Fruit fly (Drosophila melanogaster) whole organism, embryonic: Measurements from ENCODE around the gene Or22c.
A peak's percentile ranks its signal among the peaks of the same experiment; 100 is the strongest.

ENCODE experiments used
- Atf-2 ChIP-seq: fragments of 200-800 bp; sonication (Bioruptor generic); optimal IDR thresholded peaks from 2 replicates; lab custom pipeline; 2016; ENCODE audit warnings: missing biosample characterization, missing genetic modification characterization
- BEAF-32 ChIP-seq: fragments of 200-800 bp; sonication (Bioruptor generic); optimal IDR thresholded peaks from 3 replicates; lab custom pipeline; 2017; ENCODE audit warnings: missing biosample characterization, missing genetic modification characterization, mild to moderate bottlenecking, moderate library complexity, missing genetic modification reagents
- C15 ChIP-seq: fragments of 200-800 bp; sonication (Bioruptor generic); IDR thresholded peaks from 3 replicates; pipeline ENCODE4 v1.3.6; 2022; ENCODE audit warnings: missing biosample characterization, missing genetic modification characterization
- CG10959 ChIP-seq: fragments of 200-800 bp; sonication (Bioruptor generic); IDR thresholded peaks from 2 replicates; pipeline ENCODE4 v1.3.6; 2022; ENCODE audit warnings: missing biosample characterization, missing genetic modification characterization
- CG11398 ChIP-seq: fragments of 200-800 bp; sonication (Bioruptor generic); optimal IDR thresholded peaks from 2 replicates; lab custom pipeline; 2016; ENCODE audit warnings: missing biosample characterization, missing genetic modification characterization
- CG12769 ChIP-seq: fragments of 200-800 bp; sonication (Bioruptor generic); optimal IDR thresholded peaks from 2 replicates; lab custom pipeline; 2019; ENCODE audit warnings: missing biosample characterization, mild to moderate bottlenecking, missing genetic modification characterization, moderate library complexity
- CG13424 ChIP-seq: fragments of 200-800 bp; sonication (Bioruptor generic); optimal IDR thresholded peaks from 2 replicates; lab custom pipeline; 2019; ENCODE audit warnings: missing biosample characterization, mild to moderate bottlenecking, missing genetic modification characterization, moderate library complexity
- CG15269 ChIP-seq: fragments of 200-800 bp; sonication (Bioruptor generic); optimal IDR thresholded peaks from 2 replicates; lab custom pipeline; 2018; ENCODE audit warnings: missing biosample characterization, mild to moderate bottlenecking, missing genetic modification characterization, moderate library complexity
- CG1529 ChIP-seq: fragments of 200-800 bp; sonication (Bioruptor generic); optimal IDR thresholded peaks from 3 replicates; lab custom pipeline; 2018; ENCODE audit warnings: missing biosample characterization, missing genetic modification characterization
- CG17829 ChIP-seq: fragments of 200-800 bp; optimal IDR thresholded peaks from 2 replicates; lab custom pipeline; 2019; ENCODE audit warnings: missing biosample characterization, mild to moderate bottlenecking, missing genetic modification characterization, moderate library complexity
- CG18599 ChIP-seq: fragments of 200-800 bp; sonication (Bioruptor generic); optimal IDR thresholded peaks from 3 replicates; lab custom pipeline; 2017; ENCODE audit warnings: missing biosample characterization, missing genetic modification characterization, mild to moderate bottlenecking, moderate library complexity, missing genetic modification reagents
- CG18619 ChIP-seq: fragments of 200-800 bp; sonication (Bioruptor generic); optimal IDR thresholded peaks from 3 replicates; lab custom pipeline; 2017; ENCODE audit warnings: missing biosample characterization, mild to moderate bottlenecking, missing genetic modification characterization
- CG31388 ChIP-seq: fragments of 200-800 bp; sonication (Bioruptor generic); optimal IDR thresholded peaks from 2 replicates; lab custom pipeline; 2016; ENCODE audit warnings: missing biosample characterization, missing genetic modification characterization
- CG3281 ChIP-seq: fragments of 200-800 bp; sonication (Bioruptor generic); optimal IDR thresholded peaks from 3 replicates; lab custom pipeline; 2017; ENCODE audit warnings: missing biosample characterization, mild to moderate bottlenecking, missing genetic modification characterization
- CG34422 ChIP-seq: fragments of 200-800 bp; sonication (Bioruptor generic); IDR thresholded peaks from 3 replicates; pipeline ENCODE4 v1.3.6; 2022; ENCODE audit warnings: missing biosample characterization, missing genetic modification characterization
- CG4328 ChIP-seq: fragments of 200-800 bp; sonication (Bioruptor generic); optimal IDR thresholded peaks from 3 replicates; lab custom pipeline; 2017; ENCODE audit warnings: missing biosample characterization, missing genetic modification reagents, missing genetic modification characterization
- CG4424 ChIP-seq: fragments of 200-800 bp; sonication (Bioruptor generic); optimal IDR thresholded peaks from 3 replicates; lab custom pipeline; 2016; ENCODE audit warnings: missing biosample characterization, missing genetic modification characterization
- CG4617 ChIP-seq: fragments of 200-800 bp; sonication (Bioruptor generic); optimal IDR thresholded peaks from 3 replicates; lab custom pipeline; 2016; ENCODE audit warnings: missing biosample characterization, missing genetic modification characterization, borderline replicate concordance
- CG4730 ChIP-seq: fragments of 200-800 bp; sonication (Bioruptor generic); IDR thresholded peaks from 2 replicates; pipeline ENCODE4 v1.3.6; 2022; ENCODE audit warnings: missing biosample characterization, missing genetic modification characterization
- CG7357 ChIP-seq: fragments of 200-800 bp; sonication (Bioruptor generic); IDR thresholded peaks from 3 replicates; pipeline ENCODE4 v1.3.6; 2022; ENCODE audit warnings: missing biosample characterization, missing genetic modification characterization
- CG7839 ChIP-seq: fragments of 200-800 bp; sonication (Bioruptor generic); optimal IDR thresholded peaks from 3 replicates; lab custom pipeline; 2018; ENCODE audit warnings: missing biosample characterization, mild to moderate bottlenecking, missing genetic modification characterization, moderate library complexity
- CG9876 ChIP-seq: fragments of 200-800 bp; sonication (Bioruptor generic); optimal IDR thresholded peaks from 2 replicates; lab custom pipeline; 2016; ENCODE audit warnings: missing biosample characterization, missing genetic modification characterization
- Camta ChIP-seq: fragments of 200-800 bp; sonication (Bioruptor generic); optimal IDR thresholded peaks from 2 replicates; lab custom pipeline; 2016; ENCODE audit warnings: missing biosample characterization, missing genetic modification characterization
- CoRest ChIP-seq: fragments of 200-800 bp; sonication (Bioruptor generic); optimal IDR thresholded peaks from 3 replicates; lab custom pipeline; 2018; ENCODE audit warnings: missing biosample characterization, mild to moderate bottlenecking, missing genetic modification characterization, moderate library complexity
- D ChIP-seq, 2 experiments: fragments of 200-800 bp in 1 of 2; fragments of >200 bp in 1 of 2; sonication (Bioruptor generic) in 1 of 2; optimal IDR thresholded peaks; 2 replicates in 1 of 2; 3 replicates in 1 of 2; lab custom pipeline; 2017; ENCODE audit warnings: mild to moderate bottlenecking in 1 of 2, missing biosample characterization in 1 of 2, missing genetic modification characterization in 1 of 2, missing genetic modification reagents in 1 of 2
- Dip2 ChIP-seq: fragments of 200-800 bp; sonication (Bioruptor generic); IDR thresholded peaks from 2 replicates; pipeline ENCODE4 v1.3.6; 2022; ENCODE audit warnings: missing biosample characterization, missing genetic modification characterization
- ERR ChIP-seq: fragments of 200-800 bp; sonication (Bioruptor generic); optimal IDR thresholded peaks from 2 replicates; lab custom pipeline; 2016; ENCODE audit warnings: missing biosample characterization, missing genetic modification characterization
- Hsf ChIP-seq: fragments of 200-800 bp; sonication (Bioruptor generic); optimal IDR thresholded peaks from 3 replicates; lab custom pipeline; 2016; ENCODE audit warnings: missing biosample characterization, missing genetic modification characterization
- Kr ChIP-seq: fragments of 200-800 bp; sonication (Bioruptor generic); optimal IDR thresholded peaks from 2 replicates; lab custom pipeline; 2017; ENCODE audit warnings: missing biosample characterization, mild to moderate bottlenecking, missing genetic modification characterization
- Lim3 ChIP-seq: fragments of 200-800 bp; sonication (Bioruptor generic); IDR thresholded peaks from 2 replicates; pipeline ENCODE4 v1.3.6; 2022; ENCODE audit warnings: missing biosample characterization, missing genetic modification characterization
- Max ChIP-seq: fragments of 200-800 bp; sonication (Bioruptor generic); optimal IDR thresholded peaks from 2 replicates; lab custom pipeline; 2016; ENCODE audit warnings: missing biosample characterization, mild to moderate bottlenecking, missing genetic modification characterization
- Meics ChIP-seq: fragments of 200-800 bp; sonication (Bioruptor generic); optimal IDR thresholded peaks from 2 replicates; lab custom pipeline; 2017; ENCODE audit warnings: missing biosample characterization, mild to moderate bottlenecking, missing genetic modification characterization
- Ptx1 ChIP-seq: fragments of 200-800 bp; sonication (Bioruptor generic); IDR thresholded peaks from 2 replicates; pipeline ENCODE4 v1.3.6; 2022; ENCODE audit warnings: missing biosample characterization, missing genetic modification characterization
- abd-A ChIP-seq: fragments of 200-800 bp; sonication (Bioruptor generic); optimal IDR thresholded peaks from 3 replicates; lab custom pipeline; 2019; ENCODE audit warnings: missing biosample characterization, mild to moderate bottlenecking, missing genetic modification characterization, moderate library complexity
- aop ChIP-seq: fragments of 200-800 bp; sonication (Bioruptor generic); IDR thresholded peaks from 2 replicates; pipeline ENCODE4 v1.3.6; 2022; ENCODE audit warnings: missing biosample characterization, missing genetic modification characterization
- ap ChIP-seq: fragments of 200-800 bp; sonication (Bioruptor generic); IDR thresholded peaks from 2 replicates; pipeline ENCODE4 v1.3.6; 2022; ENCODE audit warnings: missing biosample characterization, missing genetic modification characterization
- bcd ChIP-seq: fragments of 200-800 bp; sonication (Bioruptor generic); optimal IDR thresholded peaks from 2 replicates; lab custom pipeline; 2017; ENCODE audit warnings: missing biosample characterization, mild to moderate bottlenecking, missing genetic modification characterization
- cato ChIP-seq: fragments of 200-800 bp; sonication (Bioruptor generic); optimal IDR thresholded peaks from 2 replicates; lab custom pipeline; 2016; ENCODE audit warnings: missing biosample characterization, missing genetic modification characterization, borderline replicate concordance
- chm ChIP-seq: fragments of 200-800 bp; sonication (Bioruptor generic); IDR thresholded peaks from 2 replicates; pipeline ENCODE4 v1.3.6; 2022; ENCODE audit warnings: missing biosample characterization, missing genetic modification characterization
- da ChIP-seq: fragments of 200-800 bp; sonication (Bioruptor generic); optimal IDR thresholded peaks from 2 replicates; lab custom pipeline; 2016; ENCODE audit warnings: missing biosample characterization, missing genetic modification characterization
- grn ChIP-seq: fragments of 200-800 bp; sonication (Bioruptor generic); optimal IDR thresholded peaks from 3 replicates; lab custom pipeline; 2017; ENCODE audit warnings: missing biosample characterization, missing genetic modification characterization
- ham ChIP-seq: fragments of 200-800 bp; sonication (Bioruptor generic); IDR thresholded peaks from 2 replicates; pipeline ENCODE4 v1.3.6; 2022; ENCODE audit warnings: missing biosample characterization, missing genetic modification characterization
- hkb ChIP-seq, 2 experiments: fragments of 200-800 bp in 1 of 2; fragments of >200 bp in 1 of 2; sonication (Bioruptor generic) in 1 of 2; IDR thresholded peaks in 1 of 2; optimal IDR thresholded peaks in 1 of 2; 2 replicates each; pipeline versions ENCODE4 v1.3.6 to Lab custom; 2017 to 2022; ENCODE audit warnings: missing biosample characterization in 1 of 2, missing genetic modification characterization in 1 of 2
- jumu ChIP-seq: fragments of 200-800 bp; sonication (Bioruptor generic); optimal IDR thresholded peaks from 3 replicates; lab custom pipeline; 2016; ENCODE audit warnings: missing biosample characterization, missing genetic modification characterization
- mam ChIP-seq: fragments of 200-800 bp; sonication (Bioruptor generic); optimal IDR thresholded peaks from 3 replicates; lab custom pipeline; 2016; ENCODE audit warnings: missing biosample characterization, missing genetic modification characterization
- pita ChIP-seq: fragments of 200-800 bp; sonication (Bioruptor generic); optimal IDR thresholded peaks from 2 replicates; lab custom pipeline; 2017; ENCODE audit warnings: missing biosample characterization, mild to moderate bottlenecking, missing genetic modification characterization
- row ChIP-seq: fragments of 200-800 bp; sonication (Bioruptor generic); IDR thresholded peaks from 3 replicates; pipeline ENCODE4 v1.3.6; 2022; ENCODE audit warnings: missing biosample characterization, missing genetic modification characterization
- sisA ChIP-seq: fragments of 200-800 bp; sonication (Bioruptor generic); IDR thresholded peaks from 2 replicates; pipeline ENCODE4 v1.3.6; 2022; ENCODE audit warnings: missing biosample characterization, missing genetic modification characterization
- sug ChIP-seq: fragments of 200-800 bp; optimal IDR thresholded peaks from 2 replicates; lab custom pipeline; 2019; ENCODE audit warnings: missing biosample characterization, mild to moderate bottlenecking, missing genetic modification characterization, moderate library complexity
- vfl ChIP-seq: fragments of 200-800 bp; sonication (Bioruptor generic); optimal IDR thresholded peaks from 2 replicates; lab custom pipeline; 2016; ENCODE audit warnings: missing biosample characterization, missing genetic modification characterization
- wor ChIP-seq: fragments of 200-800 bp; sonication (Bioruptor generic); IDR thresholded peaks from 2 replicates; pipeline ENCODE4 v1.3.6; 2022; ENCODE audit warnings: missing biosample characterization, missing genetic modification characterization

Or22c gene

dm6 chr2L:2084349-2084748 is 30.0 kb downstream of the Or22c start (continued):
- no peak for TF ChIP-seq Atf-2
- no peak for TF ChIP-seq CG11398 (GFP tag; lab: Kevin White, UChicago)
- no peak for TF ChIP-seq CG1529
- no peak for TF ChIP-seq CG4328 (GFP tag; lab: Kevin White, UChicago)
- no peak for TF ChIP-seq Hsf (GFP tag; lab: Kevin White, UChicago)
- no peak for TF ChIP-seq sug (tag; lab: Kevin White, UChicago)
- TF ChIP-seq CG3281 (GFP tag; lab: Kevin White, UChicago), result no peak
- no peak for TF ChIP-seq da (GFP tag; lab: Kevin White, UChicago)
- TF ChIP-seq CG13424 (tag; lab: Kevin White, UChicago), result no peak
- TF ChIP-seq bcd (GFP tag; lab: Kevin White, UChicago), result no peak
- TF ChIP-seq CG10959, result no peak
- no peak for TF ChIP-seq CG18619 (GFP tag; lab: Kevin White, UChicago)
- TF ChIP-seq abd-A (tag; lab: Kevin White, UChicago), result no peak
- TF ChIP-seq C15, result no peak
- no peak for TF ChIP-seq hkb (optimal IDR thresholded peaks at IDR 0.05; lab: Kevin White, UChicago)
- TF ChIP-seq hkb (GFP tag; IDR thresholded peaks at IDR 0.05; lab: Robert Waterston, UW), result no peak
- no peak for TF ChIP-seq CG4617
- TF ChIP-seq CG15269 (tag; lab: Kevin White, UChicago), result peak; percentile 3
- TF ChIP-seq row (GFP tag; lab: Robert Waterston, UW), result 0 out of 3 replicates have a peak, but pooled peaks have one; percentile 27
- no peak for TF ChIP-seq D (optimal IDR thresholded peaks at IDR 0.05; lab: Kevin White, UChicago)
- TF ChIP-seq D (GFP tag; optimal IDR thresholded peaks at IDR 0.05; lab: Kevin White, UChicago), result no peak
- no peak for TF ChIP-seq CG7839 (tag; lab: Kevin White, UChicago)
- TF ChIP-seq CG18599, result peak; percentile 3
- TF ChIP-seq Lim3, result no peak
- TF ChIP-seq cato (GFP tag; lab: Kevin White, UChicago), result no peak
- TF ChIP-seq Dip2 (GFP tag; lab: Robert Waterston, UW), result no peak
- no peak for TF ChIP-seq jumu (GFP tag; lab: Kevin White, UChicago)
- no peak for TF ChIP-seq CG4424 (GFP tag; lab: Kevin White, UChicago)
- peak; percentile 23; the same call in 1 of the 2 replicates for TF ChIP-seq ap (GFP tag; lab: Robert Waterston, UW)
- TF ChIP-seq CG4730, result no peak
- no peak for TF ChIP-seq grn
- peak; percentile 14; the same call in 1 of the 2 replicates for TF ChIP-seq sisA (GFP tag; lab: Robert Waterston, UW)
- no peak for TF ChIP-seq Max (GFP tag; lab: Kevin White, UChicago)
- TF ChIP-seq pita (GFP tag; lab: Kevin White, UChicago), result no peak
- no peak for TF ChIP-seq vfl
- no peak for TF ChIP-seq CoRest (tag; lab: Kevin White, UChicago)
- no peak for TF ChIP-seq Camta (GFP tag; lab: Kevin White, UChicago)
- no peak for TF ChIP-seq Kr (GFP tag; lab: Kevin White, UChicago)
- no peak for TF ChIP-seq CG31388 (GFP tag; lab: Kevin White, UChicago)
- no peak for TF ChIP-seq CG17829 (tag; lab: Kevin White, UChicago)
- TF ChIP-seq CG7357, result no peak
- no peak for TF ChIP-seq BEAF-32 (GFP tag; lab: Kevin White, UChicago)
- TF ChIP-seq ham (GFP tag; lab: Robert Waterston, UW), result no peak
- TF ChIP-seq CG12769 (tag; lab: Kevin White, UChicago), result peak; percentile 32
- TF ChIP-seq CG34422 (GFP tag; lab: Robert Waterston, UW), result 0 out of 3 replicates have a peak, but pooled peaks have one; percentile 33
- TF ChIP-seq aop, result no peak
- no peak for TF ChIP-seq Meics (GFP tag; lab: Kevin White, UChicago)
- peak; percentile 66 for TF ChIP-seq Ptx1 (GFP tag; lab: Robert Waterston, UW)
- no peak for TF ChIP-seq CG9876 (GFP tag; lab: Kevin White, UChicago)
- no peak for TF ChIP-seq ERR
- no peak for TF ChIP-seq chm
- TF ChIP-seq mam (GFP tag; lab: Kevin White, UChicago), result no peak
- no peak for TF ChIP-seq wor (GFP tag; lab: Robert Waterston, UW)
